Worm (Caenorhabditis elegans) whole organism, early embryonic: Measurements from ENCODE around the gene F59B10.5.

Source experiments
- B0310.2 ChIP-seq: sonication (generic microtip); optimal IDR thresholded peaks from 2 replicates; lab custom pipeline; 2016; ENCODE audit warnings: mild to moderate bottlenecking, missing genetic modification characterization, missing compliant biosample characterization
- F13C5.2 ChIP-seq: sonication (generic microtip); optimal IDR thresholded peaks from 2 replicates; lab custom pipeline; 2017; ENCODE audit warnings: mild to moderate bottlenecking, missing genetic modification characterization, inconsistent platforms, missing compliant biosample characterization
- aly-1 ChIP-seq: sonication (generic microtip); optimal IDR thresholded peaks from 2 replicates; lab custom pipeline; 2016; ENCODE audit warnings: missing genetic modification characterization, missing compliant biosample characterization
- ama-1 ChIP-seq: fragments of 150-350 bp; optimal IDR thresholded peaks from 2 replicates; lab custom pipeline; 2014
- ceh-13 ChIP-seq: fragments of 200-800 bp; sonication (Bioruptor generic); optimal IDR thresholded peaks from 2 replicates; lab custom pipeline; 2018; ENCODE audit warnings: mild to moderate bottlenecking, missing genetic modification characterization, missing compliant biosample characterization
- ceh-36 ChIP-seq: sonication (generic microtip); optimal IDR thresholded peaks from 2 replicates; lab custom pipeline; 2016; ENCODE audit warnings: missing genetic modification characterization, inconsistent platforms, missing compliant biosample characterization
- ets-7 ChIP-seq: sonication (generic microtip); optimal IDR thresholded peaks from 2 replicates; lab custom pipeline; 2016; ENCODE audit warnings: missing genotype, missing genetic modification characterization, missing compliant biosample characterization
- hmbx-1 ChIP-seq: sonication (generic microtip); optimal IDR thresholded peaks from 2 replicates; lab custom pipeline; 2016; ENCODE audit warnings: mild to moderate bottlenecking, missing genetic modification characterization, missing compliant biosample characterization
- hmg-4 ChIP-seq: fragments of 200-800 bp; sonication (Bioruptor generic); optimal IDR thresholded peaks from 2 replicates; lab custom pipeline; 2018; ENCODE audit warnings: mild to moderate bottlenecking, missing genetic modification characterization, missing compliant biosample characterization
- hnd-1 ChIP-seq: sonication (generic microtip); optimal IDR thresholded peaks from 2 replicates; lab custom pipeline; 2016; ENCODE audit warnings: missing genetic modification characterization, missing compliant biosample characterization
- scrt-1 ChIP-seq: fragments of 200-800 bp; sonication (Bioruptor generic); IDR thresholded peaks from 2 replicates; pipeline ENCODE4 v1.3.6; 2022; ENCODE audit warnings: missing genetic modification characterization, missing compliant biosample characterization
- sea-1 ChIP-seq: fragments of 200-800 bp; sonication (Bioruptor generic); conservative IDR thresholded peaks from 2 replicates; pipeline ENCODE4 v1.3.6; 2022; ENCODE audit warnings: missing genetic modification characterization, missing compliant biosample characterization

DNA sequence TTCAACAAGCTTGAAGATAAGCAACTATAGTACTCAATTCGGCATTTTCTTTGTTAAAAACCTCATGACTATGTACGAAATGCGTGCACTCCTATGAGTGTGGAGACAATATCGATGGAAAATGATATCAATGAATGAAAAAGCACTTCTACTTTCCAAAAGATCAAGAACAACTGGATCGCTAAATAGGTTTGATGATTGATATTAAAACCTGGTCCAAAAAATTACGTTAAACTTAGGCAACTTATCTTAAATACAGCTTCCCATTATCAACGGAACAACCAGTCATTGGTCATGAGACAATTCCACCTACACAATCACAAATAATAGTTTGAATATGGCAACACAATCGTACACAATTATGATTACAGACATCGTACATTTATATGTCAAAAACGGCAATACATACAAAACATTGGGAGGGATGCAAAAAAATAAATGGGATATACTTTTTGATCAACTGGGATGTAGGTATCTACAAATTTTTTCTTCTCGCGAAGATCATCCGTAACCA lies 36.2 kb upstream of the F59B10.5 start:
- no peak for TF ChIP-seq ceh-36 (tag; lab: Kevin White, UChicago)
- no peak for TF ChIP-seq ama-1 (lab: Kevin White, UChicago)
- TF ChIP-seq aly-1: no peak
- TF ChIP-seq ceh-13 (GFP tag; lab: Kevin White, UChicago): no peak
- no peak for TF ChIP-seq hmg-4 (GFP tag; lab: Kevin White, UChicago)
- no peak for TF ChIP-seq sea-1
- TF ChIP-seq ets-7: no peak
- no peak for TF ChIP-seq hmbx-1 (tag; lab: Kevin White, UChicago)
- TF ChIP-seq hnd-1 (tag; lab: Kevin White, UChicago): no peak
- TF ChIP-seq B0310.2 (tag; lab: Kevin White, UChicago): no peak
- TF ChIP-seq scrt-1 (GFP tag; lab: Robert Waterston, UW): no peak
- TF ChIP-seq F13C5.2: no peak
